Fruit fly (Drosophila melanogaster) whole organism, pupa: ENCODE data around the gene CG15743.

ENCODE experiments used
- CG12605 ChIP-seq: fragments of 200-800 bp; sonication (Bioruptor generic); IDR thresholded peaks from 2 replicates; pipeline ENCODE4 v1.3.6; 2022; ENCODE audit warnings: missing biosample characterization, missing genetic modification characterization
- CG14655 ChIP-seq: fragments of 200-800 bp; sonication (Bioruptor generic); optimal IDR thresholded peaks from 3 replicates; lab custom pipeline; 2017; ENCODE audit warnings: mild to moderate bottlenecking, missing biosample characterization, missing genetic modification reagents, missing genetic modification characterization
- CG8301 ChIP-seq: fragments of 200-800 bp; sonication (Bioruptor generic); optimal IDR thresholded peaks from 2 replicates; lab custom pipeline; 2018; ENCODE audit warnings: missing biosample characterization, mild to moderate bottlenecking, missing genetic modification characterization
- CG9948 ChIP-seq: fragments of 200-800 bp; sonication (Bioruptor generic); optimal IDR thresholded peaks from 2 replicates; lab custom pipeline; 2018; ENCODE audit warnings: missing biosample characterization, mild to moderate bottlenecking, missing genetic modification characterization, moderate library complexity
- EcR ChIP-seq: fragments of 200-800 bp; sonication (Bioruptor generic); optimal IDR thresholded peaks from 3 replicates; lab custom pipeline; 2019; ENCODE audit warnings: missing biosample characterization, missing genetic modification characterization, mild to moderate bottlenecking, moderate library complexity, missing genetic modification reagents
- Ets98B ChIP-seq: fragments of 200-800 bp; sonication (Bioruptor generic); IDR thresholded peaks from 2 replicates; pipeline ENCODE4 v1.3.6; 2022; ENCODE audit warnings: missing biosample characterization, missing genetic modification characterization
- Pif1B ChIP-seq: fragments of 200-800 bp; sonication (Bioruptor generic); optimal IDR thresholded peaks from 3 replicates; lab custom pipeline; 2016; ENCODE audit warnings: missing biosample characterization, missing genetic modification characterization
- fd96Ca ChIP-seq: fragments of 200-800 bp; sonication (Bioruptor generic); IDR thresholded peaks from 3 replicates; pipeline ENCODE4 v1.3.6; 2022; ENCODE audit warnings: missing biosample characterization, missing genetic modification characterization
- gl ChIP-seq: fragments of 200-800 bp; sonication (Bioruptor generic); optimal IDR thresholded peaks from 2 replicates; lab custom pipeline; 2018; ENCODE audit warnings: missing biosample characterization, mild to moderate bottlenecking, missing genetic modification characterization
- rn ChIP-seq: fragments of 200-800 bp; sonication (Bioruptor generic); IDR thresholded peaks from 2 replicates; pipeline ENCODE4 v1.3.6; 2022; ENCODE audit warnings: missing biosample characterization, missing genetic modification characterization

dm6 chrX:13334434-13335146, 49.1 kb downstream of the CG15743 start:
- no peak for TF ChIP-seq gl
- TF ChIP-seq fd96Ca (GFP tag; lab: Robert Waterston, UW) = no peak
- TF ChIP-seq CG12605 (GFP tag; lab: Robert Waterston, UW) = no peak
- TF ChIP-seq rn (GFP tag; lab: Robert Waterston, UW) = no peak
- no peak for TF ChIP-seq CG9948 (tag; lab: Kevin White, UChicago)
- no peak for TF ChIP-seq CG8301 (tag; lab: Kevin White, UChicago)
- TF ChIP-seq CG14655 (GFP tag; lab: Kevin White, UChicago) = no peak
- no peak for TF ChIP-seq Pif1B (GFP tag; lab: Kevin White, UChicago)
- no peak for TF ChIP-seq Ets98B (GFP tag; lab: Robert Waterston, UW)
- no peak for TF ChIP-seq EcR (GFP tag; lab: Kevin White, UChicago)
